Fruit fly (Drosophila melanogaster): Measurements from ENCODE around the gene Bili.

DNA sequence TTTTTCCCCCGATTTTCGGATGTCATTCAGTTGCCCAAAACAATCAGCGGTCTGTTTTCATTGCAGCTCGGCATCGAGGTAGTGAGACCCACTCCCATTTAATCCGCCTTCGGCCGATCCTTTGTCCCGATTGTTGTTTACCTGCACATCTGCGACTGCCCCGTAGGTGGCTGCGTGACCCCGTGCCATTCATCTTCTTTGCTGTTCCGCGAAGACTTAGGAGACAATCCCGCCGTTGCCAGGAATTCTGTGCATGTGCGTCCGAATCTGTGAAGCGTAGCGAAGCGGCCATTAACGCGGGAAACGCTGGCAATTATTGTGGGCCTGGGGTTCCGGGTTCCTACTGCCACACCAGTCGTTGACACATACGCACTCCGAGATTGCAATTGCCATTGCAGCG is 41.9 kb downstream of the Bili start:
- no peak for TF ChIP-seq kay (GFP tag; ENCODE audit: borderline replicate concordance)
- no peak for TF ChIP-seq CG7045 (GFP tag; optimal IDR thresholded peaks at IDR 0.05)
- TF ChIP-seq Mnt (GFP tag; optimal IDR thresholded peaks at IDR 0.05), result no peak
- TF ChIP-seq toe (GFP tag; optimal IDR thresholded peaks at IDR 0.05), result no peak
- no peak for TF ChIP-seq CG7101 (tag; optimal IDR thresholded peaks at IDR 0.05)
- no peak for TF ChIP-seq Crg-1 (GFP tag; optimal IDR thresholded peaks at IDR 0.05)
- TF ChIP-seq bab1 (GFP tag; optimal IDR thresholded peaks at IDR 0.05), result no peak

All from whole organism, adult.